Fruit fly (Drosophila melanogaster) whole organism, adult: ENCODE results near the gene CG7912.

Source experiments
- CG14711 ChIP-seq: fragments of 200-800 bp; sonication (Bioruptor generic); optimal IDR thresholded peaks from 2 replicates; lab custom pipeline; 2018; ENCODE audit warnings: missing biosample characterization, mild to moderate bottlenecking, missing genetic modification characterization, moderate library complexity
- CG7101 ChIP-seq: fragments of 200-800 bp; sonication (Bioruptor generic); optimal IDR thresholded peaks from 2 replicates; lab custom pipeline; 2018; ENCODE audit warnings: missing biosample characterization, mild to moderate bottlenecking, missing genetic modification characterization, moderate library complexity
- Clk ChIP-seq: fragments of 200-800 bp; sonication (Bioruptor generic); optimal IDR thresholded peaks from 2 replicates; lab custom pipeline; 2017; ENCODE audit warnings: missing biosample characterization, missing genetic modification characterization
- Crg-1 ChIP-seq: fragments of 200-800 bp; sonication (Bioruptor generic); optimal IDR thresholded peaks from 2 replicates; lab custom pipeline; 2016; ENCODE audit warnings: missing biosample characterization, missing genetic modification characterization
- bab1 ChIP-seq: fragments of 200-800 bp; sonication (Bioruptor generic); optimal IDR thresholded peaks from 3 replicates; lab custom pipeline; 2019; ENCODE audit warnings: missing biosample characterization, mild to moderate bottlenecking, missing genetic modification characterization, moderate library complexity
- cnc ChIP-seq, 2 experiments: fragments of >200 bp; optimal IDR thresholded peaks; 2 replicates each; lab custom pipeline; 2017

DNA sequence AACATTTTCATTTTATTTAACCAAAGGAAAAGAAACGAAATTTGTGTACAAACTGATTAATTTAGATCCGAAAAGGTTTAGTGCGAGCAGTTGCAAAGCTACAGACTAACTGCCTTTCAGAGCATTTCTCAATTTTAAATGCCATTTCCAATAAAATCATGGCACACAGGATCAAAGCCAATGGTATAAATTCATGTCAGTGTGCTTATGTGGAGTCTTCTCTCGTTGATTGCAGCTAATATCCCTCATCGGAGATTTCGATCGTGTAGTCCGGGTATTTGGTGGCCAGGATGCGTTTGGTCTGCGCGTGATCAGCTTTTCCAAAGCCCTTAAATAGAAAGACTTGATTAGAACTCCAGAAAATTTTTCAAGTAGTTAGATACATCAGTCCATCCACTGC, 29.6 kb upstream of the CG7912 start, which contains the start of gene janB:
- TF ChIP-seq CG7101 (no peak), Clk (GFP tag; lab: Kevin White, UChicago) (no peak), Crg-1 (GFP tag; lab: Kevin White, UChicago) (no peak), CG14711 (tag; lab: Kevin White, UChicago) (no peak), cnc (optimal IDR thresholded peaks at IDR 0.05; lab: Kevin White, UChicago) (no peak), bab1 (GFP tag; lab: Kevin White, UChicago) (no peak)
